Worm (Caenorhabditis elegans): ENCODE data around the gene nhr-264.

nhr-264 gene

ce11 chrIV:9266464-9266863, 27.3 kb downstream of the nhr-264 start, which contains the start of gene Y11D7A.19:
Gene Y11D7A.19 (minus strand): TSS chrIV:9266564.
- TF ChIP-seq mep-1 (tag; optimal IDR thresholded peaks at IDR 0.05) = no peak
- TF ChIP-seq ztf-11 (tag; optimal IDR thresholded peaks at IDR 0.05) = no peak
- no peak for TF ChIP-seq nhr-2 (tag; optimal IDR thresholded peaks at IDR 0.05)
- no peak for TF ChIP-seq ham-2 (GFP tag; optimal IDR thresholded peaks at IDR 0.05)
- no peak for TF ChIP-seq hlh-1 (tag; optimal IDR thresholded peaks at IDR 0.05)
- no peak for TF ChIP-seq unc-39 (tag; optimal IDR thresholded peaks at IDR 0.05)
- no peak for TF ChIP-seq lin-13 (tag; optimal IDR thresholded peaks at IDR 0.05)
- no peak for TF ChIP-seq sptf-1 (tag; optimal IDR thresholded peaks at IDR 0.05)
- TF ChIP-seq cnd-1 (tag; optimal IDR thresholded peaks at IDR 0.05) = no peak
- TF ChIP-seq lin-32 (GFP tag; optimal IDR thresholded peaks at IDR 0.05) = no peak
- no peak for TF ChIP-seq nhr-12 (tag; optimal IDR thresholded peaks at IDR 0.05)
- TF ChIP-seq M03D4.4 (tag; optimal IDR thresholded peaks at IDR 0.05) = no peak
- no peak for TF ChIP-seq drap-1 (GFP tag; optimal IDR thresholded peaks at IDR 0.05)

ce11 chrIV:9264513-9264912, 29.2 kb downstream of the nhr-264 start:
- TF ChIP-seq ceh-43 (GFP tag; optimal IDR thresholded peaks at IDR 0.05) = no peak
- TF ChIP-seq nhr-76 (tag; optimal IDR thresholded peaks at IDR 0.05) = no peak
- no peak for TF ChIP-seq ceh-39 (tag; optimal IDR thresholded peaks at IDR 0.05)
- no peak for TF ChIP-seq ces-1 (GFP tag; optimal IDR thresholded peaks at IDR 0.05)
- no peak for TF ChIP-seq snpc-4 (tag; optimal IDR thresholded peaks at IDR 0.05)
- TF ChIP-seq nhr-28 (tag; optimal IDR thresholded peaks at IDR 0.05) = no peak
- no peak for TF ChIP-seq flh-1 (GFP tag; optimal IDR thresholded peaks at IDR 0.05)
- no peak for TF ChIP-seq mep-1 (tag; optimal IDR thresholded peaks at IDR 0.05)
- TF ChIP-seq nhr-12 (tag; optimal IDR thresholded peaks at IDR 0.05) = no peak
- no peak for TF ChIP-seq mls-2 (tag; optimal IDR thresholded peaks at IDR 0.05)
- no peak for TF ChIP-seq nhr-237 (tag; optimal IDR thresholded peaks at IDR 0.05)
- TF ChIP-seq bed-3 (GFP tag; optimal IDR thresholded peaks at IDR 0.05) = no peak
- TF ChIP-seq drap-1 (GFP tag; optimal IDR thresholded peaks at IDR 0.05) = no peak
- TF ChIP-seq tbx-8 (GFP tag; optimal IDR thresholded peaks at IDR 0.05) = no peak
- no peak for TF ChIP-seq lsy-2 (tag; optimal IDR thresholded peaks at IDR 0.05)

- TF ChIP-seq blmp-1 (tag; optimal IDR thresholded peaks at IDR 0.05) (no peak), drap-1 (GFP tag; optimal IDR thresholded peaks at IDR 0.05) (peak; percentile 56), lin-13 (tag; optimal IDR thresholded peaks at IDR 0.05) (no peak), lsy-2 (tag; optimal IDR thresholded peaks at IDR 0.05) (no peak), ceh-39 (tag; optimal IDR thresholded peaks at IDR 0.05) (peak; percentile 42), mls-2 (tag; optimal IDR thresholded peaks at IDR 0.05) (peak; percentile 68), snpc-4 (tag; optimal IDR thresholded peaks at IDR 0.05) (no peak), mab-5 (tag; optimal IDR thresholded peaks at IDR 0.05) (no peak), unc-62 (GFP tag; optimal IDR thresholded peaks at IDR 0.05) (peak; percentile 25), sptf-1 (tag; optimal IDR thresholded peaks at IDR 0.05) (peak; percentile 69), pha-4 (tag; optimal IDR thresholded peaks at IDR 0.05) (peak; percentile 35), zip-8 (tag; optimal IDR thresholded peaks at IDR 0.05) (no peak), ztf-11 (tag; optimal IDR thresholded peaks at IDR 0.05) (peak; percentile 37), nhr-12 (tag; optimal IDR thresholded peaks at IDR 0.05) (no peak), nhr-76 (tag; optimal IDR thresholded peaks at IDR 0.05) (no peak), ham-2 (GFP tag; optimal IDR thresholded peaks at IDR 0.05) (no peak), ces-1 (GFP tag; optimal IDR thresholded peaks at IDR 0.05) (peak; percentile 18), flh-1 (GFP tag; optimal IDR thresholded peaks at IDR 0.05) (no peak), elt-3 (tag; optimal IDR thresholded peaks at IDR 0.05) (no peak), bed-3 (GFP tag; optimal IDR thresholded peaks at IDR 0.05) (no peak), mep-1 (tag; optimal IDR thresholded peaks at IDR 0.05) (peak; percentile 55), ceh-43 (GFP tag; optimal IDR thresholded peaks at IDR 0.05) (no peak), unc-120 (tag; optimal IDR thresholded peaks at IDR 0.05; ENCODE audit: poor library complexity, severe bottlenecking) (no peak), elt-1 (tag; optimal IDR thresholded peaks at IDR 0.05; ENCODE audit: borderline replicate concordance, insufficient read depth) (no peak), ceh-83 (GFP tag; optimal IDR thresholded peaks at IDR 0.05) (peak; percentile 17), nhr-2 (tag; optimal IDR thresholded peaks at IDR 0.05) (peak; percentile 73), M03D4.4 (tag; optimal IDR thresholded peaks at IDR 0.05) (peak; percentile 27), lin-32 (GFP tag; optimal IDR thresholded peaks at IDR 0.05) (peak; percentile 91), nhr-237 (tag; optimal IDR thresholded peaks at IDR 0.05) (no peak), hlh-1 (tag; optimal IDR thresholded peaks at IDR 0.05) (peak; percentile 64), unc-39 (tag; optimal IDR thresholded peaks at IDR 0.05) (no peak), cnd-1 (tag; optimal IDR thresholded peaks at IDR 0.05) (peak; percentile 93), nhr-28 (tag; optimal IDR thresholded peaks at IDR 0.05) (no peak), sem-2 (GFP tag; optimal IDR thresholded peaks at IDR 0.05) (no peak), tbx-8 (GFP tag; optimal IDR thresholded peaks at IDR 0.05) (no peak)
These were observed 29.9 kb downstream of the nhr-264 start, which contains the start of gene flh-1 for ce11 chrIV:9263812-9264320. Gene flh-1 (minus strand): TSS chrIV:9264270.

Data from whole organism, mixed stage, embryonic.